Fruit fly (Drosophila melanogaster) whole organism, embryonic: ENCODE measurements around the gene Rpt5.
A peak's percentile ranks its signal among the peaks of the same experiment; 100 is the strongest.

Source experiments
- Atf3 ChIP-seq: fragments of 200-800 bp; sonication (Bioruptor generic); optimal IDR thresholded peaks from 3 replicates; lab custom pipeline; 2016; ENCODE audit warnings: missing biosample characterization, missing genetic modification characterization
- CG10979 ChIP-seq: fragments of 200-800 bp; sonication (Bioruptor generic); optimal IDR thresholded peaks from 2 replicates; lab custom pipeline; 2018; ENCODE audit warnings: missing biosample characterization, mild to moderate bottlenecking, missing genetic modification characterization, moderate library complexity
- CG11695 ChIP-seq: fragments of 200-800 bp; sonication (Bioruptor generic); IDR thresholded peaks from 3 replicates; pipeline ENCODE4 v1.3.6; 2022; ENCODE audit warnings: missing biosample characterization, missing genetic modification characterization
- CG1233 ChIP-seq: fragments of 200-800 bp; sonication (Bioruptor generic); optimal IDR thresholded peaks from 4 replicates; lab custom pipeline; 2018; ENCODE audit warnings: missing biosample characterization, mild to moderate bottlenecking, missing genetic modification characterization
- CG12769 ChIP-seq: fragments of 200-800 bp; sonication (Bioruptor generic); optimal IDR thresholded peaks from 2 replicates; lab custom pipeline; 2019; ENCODE audit warnings: missing biosample characterization, mild to moderate bottlenecking, missing genetic modification characterization, moderate library complexity
- CG14667 ChIP-seq: fragments of 200-800 bp; sonication (Bioruptor generic); IDR thresholded peaks from 2 replicates; pipeline ENCODE4 v1.3.6; 2022; ENCODE audit warnings: missing biosample characterization, missing genetic modification characterization
- CG15269 ChIP-seq: fragments of 200-800 bp; sonication (Bioruptor generic); optimal IDR thresholded peaks from 2 replicates; lab custom pipeline; 2018; ENCODE audit warnings: missing biosample characterization, mild to moderate bottlenecking, missing genetic modification characterization, moderate library complexity
- CG15601 ChIP-seq: fragments of 200-800 bp; sonication (Bioruptor generic); optimal IDR thresholded peaks from 3 replicates; lab custom pipeline; 2019; ENCODE audit warnings: missing biosample characterization, mild to moderate bottlenecking, missing genetic modification characterization, moderate library complexity
- CG17385 ChIP-seq: fragments of 200-800 bp; sonication (Bioruptor generic); optimal IDR thresholded peaks from 3 replicates; lab custom pipeline; 2018; ENCODE audit warnings: missing biosample characterization, mild to moderate bottlenecking, missing genetic modification characterization
- CG18619 ChIP-seq: fragments of 200-800 bp; sonication (Bioruptor generic); optimal IDR thresholded peaks from 3 replicates; lab custom pipeline; 2017; ENCODE audit warnings: missing biosample characterization, mild to moderate bottlenecking, missing genetic modification characterization
- CG2120 ChIP-seq: fragments of 200-800 bp; sonication (Bioruptor generic); optimal IDR thresholded peaks from 3 replicates; lab custom pipeline; 2016; ENCODE audit warnings: missing biosample characterization, missing genetic modification characterization
- CG2129 ChIP-seq: fragments of 200-800 bp; sonication (Bioruptor generic); IDR thresholded peaks from 2 replicates; pipeline ENCODE4 v1.3.6; 2022; ENCODE audit warnings: missing biosample characterization, missing genetic modification characterization; ENCODE audit not compliant: partially characterized antibody
- CG30403 ChIP-seq: fragments of 200-800 bp; sonication (Bioruptor generic); optimal IDR thresholded peaks from 3 replicates; lab custom pipeline; 2016; ENCODE audit warnings: missing biosample characterization, missing genetic modification characterization
- CG31388 ChIP-seq: fragments of 200-800 bp; sonication (Bioruptor generic); optimal IDR thresholded peaks from 2 replicates; lab custom pipeline; 2016; ENCODE audit warnings: missing biosample characterization, missing genetic modification characterization
- CG6689 ChIP-seq: fragments of 200-800 bp; sonication (Bioruptor generic); IDR thresholded peaks from 2 replicates; pipeline ENCODE4 v1.3.6; 2022; ENCODE audit warnings: missing biosample characterization, missing genetic modification characterization
- CG6813 ChIP-seq: fragments of 200-800 bp; sonication (Bioruptor generic); optimal IDR thresholded peaks from 2 replicates; lab custom pipeline; 2017; ENCODE audit warnings: missing biosample characterization, missing genetic modification characterization, mild to moderate bottlenecking, moderate library complexity, missing genetic modification reagents
- CG8944 ChIP-seq: fragments of 200-800 bp; sonication (Bioruptor generic); optimal IDR thresholded peaks from 3 replicates; lab custom pipeline; 2016; ENCODE audit warnings: missing biosample characterization, missing genetic modification characterization
- CG9797 ChIP-seq: fragments of 200-800 bp; sonication (Bioruptor generic); optimal IDR thresholded peaks from 3 replicates; lab custom pipeline; 2018; ENCODE audit warnings: missing biosample characterization, mild to moderate bottlenecking, missing genetic modification characterization
- Chrac-16 ChIP-seq: fragments of 200-800 bp; sonication (Bioruptor generic); optimal IDR thresholded peaks from 3 replicates; lab custom pipeline; 2016; ENCODE audit warnings: missing biosample characterization, missing genetic modification characterization
- E2f2 ChIP-seq: fragments of 200-800 bp; sonication (Bioruptor generic); IDR thresholded peaks from 2 replicates; pipeline ENCODE4 v1.3.6; 2022; ENCODE audit warnings: missing biosample characterization, missing genetic modification characterization
- H15 ChIP-seq: fragments of 200-800 bp; sonication (Bioruptor generic); IDR thresholded peaks from 3 replicates; pipeline ENCODE4 v1.3.6; 2022; ENCODE audit warnings: missing biosample characterization, missing genetic modification characterization
- HLH3B ChIP-seq: fragments of 200-800 bp; sonication (Bioruptor generic); IDR thresholded peaks from 2 replicates; pipeline ENCODE4 v1.3.6; 2022; ENCODE audit warnings: missing biosample characterization, missing genetic modification characterization
- HmgZ ChIP-seq: fragments of 200-800 bp; sonication (Bioruptor generic); optimal IDR thresholded peaks from 2 replicates; lab custom pipeline; 2018; ENCODE audit warnings: missing biosample characterization, mild to moderate bottlenecking, missing genetic modification characterization
- NfI ChIP-seq: fragments of 200-800 bp; sonication (Bioruptor generic); optimal IDR thresholded peaks from 3 replicates; lab custom pipeline; 2018; ENCODE audit warnings: missing biosample characterization, mild to moderate bottlenecking, missing genetic modification characterization, moderate library complexity
- TFAM ChIP-seq: fragments of 200-800 bp; sonication (Bioruptor generic); optimal IDR thresholded peaks from 2 replicates; lab custom pipeline; 2017; ENCODE audit warnings: missing biosample characterization, missing genetic modification characterization, inconsistent platforms
- ab ChIP-seq: fragments of 200-800 bp; sonication (Bioruptor generic); optimal IDR thresholded peaks from 2 replicates; lab custom pipeline; 2016; ENCODE audit warnings: missing biosample characterization, missing genetic modification characterization
- bigmax ChIP-seq: fragments of 200-800 bp; sonication (Bioruptor generic); optimal IDR thresholded peaks from 2 replicates; lab custom pipeline; 2018; ENCODE audit warnings: missing biosample characterization, mild to moderate bottlenecking, missing genetic modification characterization
- cad ChIP-seq: fragments of >200 bp; optimal IDR thresholded peaks from 2 replicates; lab custom pipeline; 2017; ENCODE audit warnings: missing biosample characterization, missing genetic modification characterization
- cato ChIP-seq: fragments of 200-800 bp; sonication (Bioruptor generic); optimal IDR thresholded peaks from 2 replicates; lab custom pipeline; 2016; ENCODE audit warnings: missing biosample characterization, missing genetic modification characterization, borderline replicate concordance
- chn ChIP-seq: fragments of 200-800 bp; sonication (Bioruptor generic); optimal IDR thresholded peaks from 2 replicates; lab custom pipeline; 2016; ENCODE audit warnings: missing biosample characterization, missing genetic modification characterization
- dpn ChIP-seq, 2 experiments: fragments of 200-800 bp; sonication (Bioruptor generic); optimal IDR thresholded peaks; 3 replicates each; lab custom pipeline; 2016; ENCODE audit warnings: missing biosample characterization in 2 of 2, missing genetic modification characterization in 2 of 2
- en ChIP-seq: fragments of 200-800 bp; sonication (Bioruptor generic); optimal IDR thresholded peaks from 2 replicates; lab custom pipeline; 2016; ENCODE audit warnings: missing biosample characterization, missing genetic modification characterization
- gt ChIP-seq: fragments of 200-800 bp; sonication (Bioruptor generic); IDR thresholded peaks from 2 replicates; pipeline ENCODE4 v1.3.6; 2022; ENCODE audit warnings: missing biosample characterization, missing genetic modification characterization
- h ChIP-seq: fragments of >200 bp; optimal IDR thresholded peaks from 2 replicates; lab custom pipeline; 2017
- jumu ChIP-seq: fragments of 200-800 bp; sonication (Bioruptor generic); optimal IDR thresholded peaks from 3 replicates; lab custom pipeline; 2016; ENCODE audit warnings: missing biosample characterization, missing genetic modification characterization
- nerfin-1 ChIP-seq: fragments of 200-800 bp; sonication (Bioruptor generic); optimal IDR thresholded peaks from 3 replicates; lab custom pipeline; 2019; ENCODE audit warnings: missing biosample characterization, mild to moderate bottlenecking, missing genetic modification characterization, moderate library complexity
- nmo ChIP-seq: fragments of 200-800 bp; sonication (Bioruptor generic); optimal IDR thresholded peaks from 2 replicates; lab custom pipeline; 2018; ENCODE audit warnings: missing biosample characterization, mild to moderate bottlenecking, missing genetic modification characterization, moderate library complexity
- onecut ChIP-seq: fragments of 200-800 bp; sonication (Bioruptor generic); IDR thresholded peaks from 2 replicates; pipeline ENCODE4 v1.3.6; 2022; ENCODE audit warnings: missing biosample characterization, missing genetic modification characterization
- otp ChIP-seq: fragments of 200-800 bp; sonication (Bioruptor generic); IDR thresholded peaks from 3 replicates; pipeline ENCODE4, ENCODE4 v1.3.6; 2022; ENCODE audit warnings: missing biosample characterization, missing genetic modification characterization
- pan ChIP-seq, 4 experiments: fragments of >200 bp in 3 of 4; fragments of 200-800 bp in 1 of 4; sonication (Bioruptor generic) in 1 of 4; optimal IDR thresholded peaks in 3 of 4; IDR thresholded peaks in 1 of 4; 2 replicates each; pipeline versions ENCODE4 v1.3.6 to Lab custom; 2017 to 2022; ENCODE audit warnings: missing biosample characterization in 2 of 4, missing genetic modification characterization in 2 of 4, mixed read lengths in 1 of 4
- pho ChIP-seq: fragments of 200-800 bp; sonication (Bioruptor generic); optimal IDR thresholded peaks from 2 replicates; lab custom pipeline; 2016; ENCODE audit warnings: missing biosample characterization, missing genetic modification characterization
- pnt ChIP-seq: fragments of 200-800 bp; sonication (Bioruptor generic); optimal IDR thresholded peaks from 3 replicates; lab custom pipeline; 2016; ENCODE audit warnings: missing biosample characterization, missing genetic modification characterization
- sc ChIP-seq, 3 experiments: fragments of >200 bp in 2 of 3; fragments of 200-800 bp in 1 of 3; sonication (Bioruptor generic) in 1 of 3; optimal IDR thresholded peaks; 2 replicates in 2 of 3; 3 replicates in 1 of 3; lab custom pipeline; 2017; ENCODE audit warnings: mild to moderate bottlenecking in 1 of 3, missing biosample characterization in 1 of 3, missing genetic modification characterization in 1 of 3, missing genetic modification reagents in 1 of 3
- slbo ChIP-seq: fragments of 200-800 bp; sonication (Bioruptor generic); IDR thresholded peaks from 2 replicates; pipeline ENCODE4 v1.3.6; 2022; ENCODE audit warnings: missing biosample characterization, missing genetic modification characterization
- so ChIP-seq: fragments of 200-800 bp; sonication (Bioruptor generic); IDR thresholded peaks from 3 replicates; pipeline ENCODE4 v1.3.6; 2022; ENCODE audit warnings: missing biosample characterization, missing genetic modification characterization
- sob ChIP-seq: fragments of 200-800 bp; sonication (Bioruptor generic); IDR thresholded peaks from 2 replicates; pipeline ENCODE4 v1.3.6; 2022; ENCODE audit warnings: missing biosample characterization, missing genetic modification characterization
- usp ChIP-seq: fragments of >200 bp; optimal IDR thresholded peaks from 2 replicates; lab custom pipeline; 2017; ENCODE audit warnings: missing biosample characterization, missing genetic modification characterization
- vvl ChIP-seq: fragments of 200-800 bp; sonication (Bioruptor generic); IDR thresholded peaks from 2 replicates; pipeline ENCODE4 v1.3.6; 2022; ENCODE audit warnings: missing biosample characterization, missing genetic modification characterization

The Rpt5 gene

DNA sequence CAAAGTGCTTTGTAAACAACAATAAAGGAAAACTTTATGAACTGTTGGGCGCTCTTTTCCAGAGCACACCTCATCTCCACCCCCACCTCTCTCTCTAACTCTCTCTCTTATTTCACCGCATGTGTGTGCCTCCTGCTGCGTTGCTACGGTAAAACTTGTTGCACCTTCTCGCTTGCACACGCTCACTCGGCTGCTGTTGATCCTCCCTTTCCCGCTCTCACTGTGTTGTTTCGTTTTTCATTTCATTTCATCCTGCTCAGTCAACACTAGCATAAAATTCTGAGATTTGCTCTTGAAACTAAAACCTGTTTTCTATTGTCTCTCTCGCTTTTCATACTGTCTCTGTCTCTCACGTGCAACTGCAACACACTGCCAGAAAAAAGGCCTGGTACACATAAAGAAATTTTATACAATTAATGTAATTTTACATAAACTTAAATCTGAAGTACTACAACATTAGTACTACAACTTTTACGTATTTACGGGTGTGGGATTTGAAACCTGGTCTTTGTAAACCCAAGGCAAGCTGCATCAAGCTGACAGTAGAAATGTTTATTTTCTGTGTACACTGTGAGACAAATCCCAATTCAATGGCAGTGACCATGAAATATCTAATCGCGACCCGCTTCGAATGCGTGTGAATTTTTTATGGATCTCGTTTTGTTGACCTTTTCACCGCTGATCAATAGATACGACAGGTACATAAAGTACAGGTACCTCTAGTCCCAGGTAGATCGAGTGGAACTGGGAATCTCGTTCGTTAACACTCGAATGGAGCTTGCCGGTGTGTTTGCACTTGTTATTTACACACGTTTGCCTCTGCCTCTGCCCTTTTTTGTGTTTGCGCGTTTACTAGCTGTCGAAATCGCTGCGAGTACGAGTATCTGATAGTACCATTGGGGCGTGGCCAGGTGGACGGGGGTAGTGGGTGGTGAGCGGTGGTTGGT is 30.1 kb downstream of the Rpt5 start (continued):
- TF ChIP-seq sc (optimal IDR thresholded peaks at IDR 0.05; lab: Kevin White, UChicago) (no peak), sc (GFP tag; optimal IDR thresholded peaks at IDR 0.05; lab: Kevin White, UChicago) (peak; percentile 91), dpn (GFP tag; optimal IDR thresholded peaks at IDR 0.05; lab: Kevin White, UChicago) (peak; percentile 68 to 84), CG6813 (GFP tag; lab: Kevin White, UChicago) (peak; percentile 82), CG10979 (tag; lab: Kevin White, UChicago) (peak; percentile 97), H15 (GFP tag; lab: Robert Waterston, UW) (peak; percentile 72; the same call in 2 of the 3 replicates), CG12769 (tag; lab: Kevin White, UChicago) (peak; percentile 82), otp (GFP tag; lab: Robert Waterston, UW) (peak; percentile 77), CG15269 (peak; percentile 69), usp (GFP tag; lab: Kevin White, UChicago) (no peak), CG17385 (GFP tag; lab: Kevin White, UChicago) (peak; percentile 80), TFAM (GFP tag; lab: Kevin White, UChicago) (peak; percentile 61), h (lab: Kevin White, UChicago) (no peak), en (peak; percentile 70), nmo (peak; percentile 95), jumu (GFP tag; lab: Kevin White, UChicago) (peak; percentile 78), sob (GFP tag; lab: Robert Waterston, UW) (peak; percentile 21), NfI (GFP tag; lab: Kevin White, UChicago) (peak; percentile 71), CG2120 (peak; percentile 23), CG2129 (no peak), CG31388 (GFP tag; lab: Kevin White, UChicago) (peak; percentile 68), chn (GFP tag; lab: Kevin White, UChicago) (peak; percentile 78), pan (optimal IDR thresholded peaks at IDR 0.05; lab: Kevin White, UChicago) (no peak), pan (GFP tag; optimal IDR thresholded peaks at IDR 0.05 in 1 of 2, IDR thresholded peaks at IDR 0.05 in 1 of 2) (peak in 1 of 2 experiments; percentile 81), pnt (peak; percentile 81), cato (GFP tag; lab: Kevin White, UChicago) (peak; percentile 73), CG1233 (GFP tag; lab: Kevin White, UChicago) (peak; percentile 85), CG30403 (GFP tag; lab: Kevin White, UChicago) (peak; percentile 92), CG14667 (peak; percentile 80), vvl (peak; percentile 94), HmgZ (peak; percentile 72), slbo (peak; percentile 33; the same call in 1 of the 2 replicates), pho (GFP tag; lab: Kevin White, UChicago) (peak; percentile 9), HLH3B (GFP tag; lab: Robert Waterston, UW) (peak; percentile 79), CG15601 (tag; lab: Kevin White, UChicago) (peak; percentile 93), E2f2 (peak; percentile 59; the same call in 1 of the 2 replicates), ab (GFP tag; lab: Kevin White, UChicago) (peak; percentile 83), CG18619 (peak; percentile 76), gt (GFP tag; lab: Robert Waterston, UW) (peak; percentile 82), Chrac-16 (peak; percentile 88), bigmax (peak; percentile 47), CG11695 (GFP tag; lab: Robert Waterston, UW) (peak; percentile 74), CG9797 (GFP tag; lab: Kevin White, UChicago) (peak; percentile 32), CG6689 (GFP tag; lab: Robert Waterston, UW) (peak; percentile 89), Atf3 (peak; percentile 86), so (GFP tag; lab: Robert Waterston, UW) (0 out of 3 replicates have a peak, but pooled peaks have one; percentile 28), CG8944 (GFP tag; lab: Kevin White, UChicago) (peak; percentile 73), onecut (GFP tag; lab: Robert Waterston, UW) (peak; percentile 70), nerfin-1 (tag; lab: Kevin White, UChicago) (peak; percentile 82), cad (GFP tag; lab: Kevin White, UChicago) (peak; percentile 11)
